Worm (Caenorhabditis elegans): ENCODE data around the gene Y24F12A.1.

- no peak for TF ChIP-seq nhr-77 (tag; optimal IDR thresholded peaks at IDR 0.05)
- TF ChIP-seq fkh-4 (tag; optimal IDR thresholded peaks at IDR 0.05; ENCODE audit: borderline replicate concordance) = no peak
- no peak for TF ChIP-seq rnt-1 (tag; optimal IDR thresholded peaks at IDR 0.05)
- no peak for TF ChIP-seq nhr-28 (tag; optimal IDR thresholded peaks at IDR 0.05)
- TF ChIP-seq ceh-82 (tag; optimal IDR thresholded peaks at IDR 0.05) = no peak
- no peak for TF ChIP-seq nhr-237 (tag; optimal IDR thresholded peaks at IDR 0.05)
- no peak for TF ChIP-seq zag-1 (tag; optimal IDR thresholded peaks at IDR 0.05)
- no peak for TF ChIP-seq lsy-2 (tag; optimal IDR thresholded peaks at IDR 0.05)
- TF ChIP-seq nhr-71 (tag; optimal IDR thresholded peaks at IDR 0.05) = no peak
- TF ChIP-seq unc-30 (tag; optimal IDR thresholded peaks at IDR 0.05) = no peak
- no peak for TF ChIP-seq skn-1 (tag; optimal IDR thresholded peaks at IDR 0.05)
- TF ChIP-seq lin-14 (GFP tag; optimal IDR thresholded peaks at IDR 0.05) = no peak
- no peak for TF ChIP-seq nhr-11 (tag; optimal IDR thresholded peaks at IDR 0.05)
Observed at ce11 chrIV:11565022-11565421, 40.0 kb upstream of the Y24F12A.1 start.
